Worm (Caenorhabditis elegans) whole organism, L1 larva: ENCODE measurements around the gene gst-41.

Source experiments
- Y116A8C.19 ChIP-seq: sonication (generic microtip); optimal IDR thresholded peaks from 2 replicates; lab custom pipeline; 2016; ENCODE audit warnings: missing compliant biosample characterization, missing genetic modification characterization, borderline replicate concordance
- ama-1 ChIP-seq: fragments of 150-350 bp; optimal IDR thresholded peaks from 2 replicates; lab custom pipeline; 2014
- ceh-90 ChIP-seq: sonication (generic microtip); optimal IDR thresholded peaks from 2 replicates; lab custom pipeline; 2016; ENCODE audit warnings: missing genetic modification characterization, missing compliant biosample characterization
- dpl-1 ChIP-seq, 3 experiments: fragments of 150-350 bp in 2 of 3; sonication (generic microtip) in 1 of 3; optimal IDR thresholded peaks; 2 replicates each; lab custom pipeline; 2014 to 2017; ENCODE audit warnings: missing biosample characterization in 3 of 3, missing genetic modification characterization in 3 of 3, missing genetic modification reagents in 3 of 3
- efl-1 ChIP-seq, 4 experiments: fragments of 150-350 bp; optimal IDR thresholded peaks in 3 of 4; peaks in 1 of 4; 1 replicate in 1 of 4; 2 replicates in 3 of 4; lab custom pipeline; 2014; ENCODE audit warnings: missing biosample characterization in 2 of 4, missing genetic modification characterization in 2 of 4, missing genetic modification reagents in 2 of 4
- egl-27 ChIP-seq, 2 experiments: fragments of 150-350 bp in 1 of 2; sonication (generic microtip); optimal IDR thresholded peaks; 3 replicates each; lab custom pipeline; 2017 to 2018; ENCODE audit warnings: missing biosample characterization in 2 of 2, missing genetic modification characterization in 2 of 2, missing genetic modification reagents in 2 of 2
- elt-2 ChIP-seq: sonication (generic microtip); optimal IDR thresholded peaks from 2 replicates; lab custom pipeline; 2016; ENCODE audit warnings: missing genetic modification characterization, mild to moderate bottlenecking, inconsistent platforms, missing compliant biosample characterization, missing genetic modification reagents
- fkh-10 ChIP-seq: sonication (generic microtip); optimal IDR thresholded peaks from 2 replicates; lab custom pipeline; 2017; ENCODE audit warnings: missing biosample characterization, missing genetic modification reagents, missing genetic modification characterization
- lir-3 ChIP-seq: sonication (generic microtip); optimal IDR thresholded peaks from 2 replicates; lab custom pipeline; 2016; ENCODE audit warnings: mild to moderate bottlenecking, missing genetic modification characterization, moderate library complexity, missing compliant biosample characterization; ENCODE audit not compliant: poor library complexity
- nhr-12 ChIP-seq: sonication (generic microtip); optimal IDR thresholded peaks from 2 replicates; lab custom pipeline; 2017; ENCODE audit warnings: missing biosample characterization, missing genetic modification characterization
- vab-15 ChIP-seq: sonication (generic microtip); optimal IDR thresholded peaks from 2 replicates; lab custom pipeline; 2017; ENCODE audit warnings: missing genotype, mild to moderate bottlenecking, missing genetic modification characterization, missing compliant biosample characterization
- zag-1 ChIP-seq: fragments of 150-350 bp; optimal IDR thresholded peaks from 2 replicates; lab custom pipeline; 2014; ENCODE audit warnings: missing biosample characterization, missing genetic modification characterization

DNA sequence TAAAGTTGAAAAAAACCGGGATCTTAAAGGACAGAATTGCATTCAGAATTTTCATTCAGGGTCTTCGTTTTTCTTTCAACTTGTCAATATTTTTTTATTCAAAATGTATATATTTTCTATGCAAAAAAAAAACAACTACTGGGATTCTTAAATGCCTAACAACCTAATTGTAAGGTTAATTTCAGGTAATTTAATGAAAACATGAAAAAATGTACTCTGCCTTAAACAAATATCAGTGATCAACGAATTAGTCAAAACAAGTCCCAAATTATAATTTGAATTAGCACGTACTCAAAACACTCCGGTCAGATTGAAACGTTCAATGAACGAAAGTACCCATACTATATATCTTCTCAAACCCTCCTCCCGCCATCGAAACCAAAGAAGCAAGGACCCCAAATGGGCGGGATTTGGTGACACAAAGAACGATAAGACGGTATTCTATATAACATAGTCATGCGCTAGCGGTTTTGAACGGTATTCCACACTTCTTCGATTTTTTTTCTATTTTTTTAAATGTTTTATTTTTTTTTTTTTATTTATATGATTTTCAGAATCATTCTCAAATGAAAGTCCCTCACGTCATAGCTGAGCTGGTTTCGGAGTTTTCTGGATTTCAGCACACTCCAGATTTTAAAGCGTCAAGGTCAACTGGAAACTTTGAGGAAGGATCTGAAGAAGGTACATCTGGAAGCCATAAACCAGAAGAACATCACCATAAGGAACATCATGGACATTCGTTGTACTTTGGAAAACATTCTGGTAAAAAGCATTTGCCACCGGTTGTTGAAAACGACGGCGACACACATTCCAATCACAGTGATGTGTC, 36.5 kb upstream of the gst-41 start, which contains the start of the genes ddo-2 and F25E5.8:
- TF ChIP-seq egl-27 (tag; optimal IDR thresholded peaks at IDR 0.05; lab: Kevin White, UChicago) (no peak), fkh-10 (GFP tag; lab: Kevin White, UChicago) (no peak), zag-1 (tag; lab: Kevin White, UChicago) (no peak), elt-2 (tag; lab: Kevin White, UChicago) (no peak), lir-3 (no peak), vab-15 (tag; lab: Kevin White, UChicago) (no peak), dpl-1 (GFP tag; optimal IDR thresholded peaks at IDR 0.05; lab: Kevin White, UChicago) (no peak), ceh-90 (tag; lab: Kevin White, UChicago) (no peak), efl-1 (optimal IDR thresholded peaks at IDR 0.05; lab: Kevin White, UChicago) (no peak), efl-1 (GFP tag; optimal IDR thresholded peaks at IDR 0.05 in 1 of 2; lab: Kevin White, UChicago) (no peak), ama-1 (lab: Kevin White, UChicago) (no peak), nhr-12 (tag; lab: Kevin White, UChicago) (no peak), Y116A8C.19 (tag; lab: Kevin White, UChicago) (no peak)
